Worm (Caenorhabditis elegans): Measurements from ENCODE around the gene ceh-74.
"Not testable (repeated sequence)": the region's sequence is repeated elsewhere in the genome, so short reads cannot be mapped to it uniquely, and the experiment has no call there.

The ceh-74 gene

ce11 chrV:14136152-14136551 is 41.7 kb upstream of the ceh-74 start:
- peak; percentile 69 for TF ChIP-seq unc-55 (GFP tag; optimal IDR thresholded peaks at IDR 0.05)
- peak; percentile 14 for TF ChIP-seq sem-4 (tag; optimal IDR thresholded peaks at IDR 0.05)
- TF ChIP-seq gmeb-1 (tag; optimal IDR thresholded peaks at IDR 0.05): peak; percentile 42
- no peak for TF ChIP-seq nhr-11 (tag; optimal IDR thresholded peaks at IDR 0.05)
- no peak for TF ChIP-seq nhr-12 (tag; optimal IDR thresholded peaks at IDR 0.05)
- TF ChIP-seq lsy-2 (tag; optimal IDR thresholded peaks at IDR 0.05): peak; percentile 6 to 62
- no peak for TF ChIP-seq ama-1 (optimal IDR thresholded peaks at IDR 0.05)
- TF ChIP-seq nhr-10 (tag; optimal IDR thresholded peaks at IDR 0.05): no peak
- TF ChIP-seq nhr-129 (tag; optimal IDR thresholded peaks at IDR 0.05): peak; percentile 92
- TF ChIP-seq mdl-1 (tag; optimal IDR thresholded peaks at IDR 0.05): peak; percentile 28 to 70
- peak; percentile 12 for TF ChIP-seq snpc-4 (tag; optimal IDR thresholded peaks at IDR 0.05)
- no peak for TF ChIP-seq nhr-237 (tag; optimal IDR thresholded peaks at IDR 0.05)
- TF ChIP-seq zag-1 (tag; optimal IDR thresholded peaks at IDR 0.05): peak; percentile 31
- no peak for TF ChIP-seq peb-1 (tag; optimal IDR thresholded peaks at IDR 0.05)
- TF ChIP-seq fos-1 (tag; optimal IDR thresholded peaks at IDR 0.05): peak; percentile 87
- TF ChIP-seq F13H6.1 (tag; optimal IDR thresholded peaks at IDR 0.05): peak; percentile 86
- no peak for TF ChIP-seq unc-39 (tag; optimal IDR thresholded peaks at IDR 0.05)
- peak; percentile 63 for TF ChIP-seq nhr-21 (tag; optimal IDR thresholded peaks at IDR 0.05)
- TF ChIP-seq nhr-25 (tag; optimal IDR thresholded peaks at IDR 0.05): peak; percentile 75
- peak; percentile 79 for TF ChIP-seq C34F6.9 (tag; optimal IDR thresholded peaks at IDR 0.05)
- no peak for TF ChIP-seq nhr-77 (tag; optimal IDR thresholded peaks at IDR 0.05)
- no peak for TF ChIP-seq nhr-6 (tag; optimal IDR thresholded peaks at IDR 0.05)
- peak; percentile 37 for TF ChIP-seq ceh-82 (tag; optimal IDR thresholded peaks at IDR 0.05)
- peak; percentile 32 for TF ChIP-seq lin-13 (GFP tag; optimal IDR thresholded peaks at IDR 0.05)
- TF ChIP-seq ceh-16 (tag; optimal IDR thresholded peaks at IDR 0.05): peak; percentile 56
- TF ChIP-seq sma-9 (GFP tag; optimal IDR thresholded peaks at IDR 0.05): peak; percentile 78
- no peak for TF ChIP-seq sma-9 (tag; optimal IDR thresholded peaks at IDR 0.05)
- peak; percentile 50 for TF ChIP-seq blmp-1 (tag; optimal IDR thresholded peaks at IDR 0.05; ENCODE audit: insufficient read depth)
- TF ChIP-seq crh-2 (tag; optimal IDR thresholded peaks at IDR 0.05): peak; percentile 60
- peak; percentile 84 for TF ChIP-seq sma-3 (GFP tag; optimal IDR thresholded peaks at IDR 0.05)
- TF ChIP-seq egl-27 (tag; optimal IDR thresholded peaks at IDR 0.05): peak; percentile 76
- TF ChIP-seq dmd-4 (tag; optimal IDR thresholded peaks at IDR 0.05): no peak

ce11 chrV:14137766-14138165 is 40.1 kb upstream of the ceh-74 start, which contains the start of gene AH10.4:
AH10.4 (minus strand) TSS chrV:14137866.
- TF ChIP-seq unc-55 (GFP tag; optimal IDR thresholded peaks at IDR 0.05); ztf-1 (GFP tag; conservative IDR thresholded peaks at IDR 0.05); R02D3.7 (tag; optimal IDR thresholded peaks at IDR 0.05): not testable (repeated sequence)

ce11 chrV:14139252-14140100 is 38.4 kb upstream of the ceh-74 start:
- TF ChIP-seq nhr-129 (tag; optimal IDR thresholded peaks at IDR 0.05): peak; percentile 53
- peak in 1 of 2 experiments; percentile 16 for TF ChIP-seq lsy-2 (tag; optimal IDR thresholded peaks at IDR 0.05)
- TF ChIP-seq sma-9 (GFP tag; optimal IDR thresholded peaks at IDR 0.05): peak; percentile 11
- no peak for TF ChIP-seq sma-9 (tag; optimal IDR thresholded peaks at IDR 0.05)
- TF ChIP-seq blmp-1 (tag; optimal IDR thresholded peaks at IDR 0.05; ENCODE audit: insufficient read depth): peak; percentile 19
- TF ChIP-seq nhr-77 (tag; optimal IDR thresholded peaks at IDR 0.05): no peak
- peak; percentile 34 for TF ChIP-seq sma-3 (GFP tag; optimal IDR thresholded peaks at IDR 0.05)
- TF ChIP-seq elt-3 (tag; optimal IDR thresholded peaks at IDR 0.05): no peak
- no peak for TF ChIP-seq mbf-1 (tag; optimal IDR thresholded peaks at IDR 0.05)
- TF ChIP-seq unc-39 (tag; optimal IDR thresholded peaks at IDR 0.05): no peak
- TF ChIP-seq nhr-25 (tag; optimal IDR thresholded peaks at IDR 0.05): peak; percentile 10
- peak; percentile 36 for TF ChIP-seq fos-1 (tag; optimal IDR thresholded peaks at IDR 0.05)
- no peak for TF ChIP-seq skn-1 (tag; optimal IDR thresholded peaks at IDR 0.05)
- peak; percentile 46 for TF ChIP-seq C34F6.9 (tag; optimal IDR thresholded peaks at IDR 0.05)
- no peak for TF ChIP-seq ztf-1 (GFP tag; conservative IDR thresholded peaks at IDR 0.05)
- no peak for TF ChIP-seq nhr-21 (tag; optimal IDR thresholded peaks at IDR 0.05)
- TF ChIP-seq lin-13 (GFP tag; optimal IDR thresholded peaks at IDR 0.05): no peak
- no peak for TF ChIP-seq unc-62 (GFP tag; optimal IDR thresholded peaks at IDR 0.05)
- no peak for TF ChIP-seq mab-5 (tag; optimal IDR thresholded peaks at IDR 0.05)
